Worm (Caenorhabditis elegans) whole organism, late embryonic: Measurements from ENCODE around the gene nas-13.

ENCODE experiments used
- ceh-18 ChIP-seq: sonication (generic microtip); optimal IDR thresholded peaks from 2 replicates; lab custom pipeline; 2016; ENCODE audit warnings: missing genetic modification characterization, missing compliant biosample characterization
- dmd-4 ChIP-seq: sonication (generic microtip); optimal IDR thresholded peaks from 2 replicates; lab custom pipeline; 2016; ENCODE audit warnings: borderline replicate concordance, missing genetic modification characterization, missing compliant biosample characterization
- gmeb-2 ChIP-seq: sonication (generic microtip); optimal IDR thresholded peaks from 2 replicates; lab custom pipeline; 2016; ENCODE audit warnings: missing genetic modification characterization, inconsistent platforms, missing compliant biosample characterization
- hlh-6 ChIP-seq: sonication (generic microtip); optimal IDR thresholded peaks from 2 replicates; lab custom pipeline; 2016; ENCODE audit warnings: missing genotype, missing genetic modification characterization, missing compliant biosample characterization
- mec-3 ChIP-seq: sonication (generic microtip); optimal IDR thresholded peaks from 2 replicates; lab custom pipeline; 2016; ENCODE audit warnings: borderline replicate concordance, missing genetic modification characterization, missing compliant biosample characterization
- nhr-11 ChIP-seq: fragments of 150-350 bp; optimal IDR thresholded peaks from 2 replicates; lab custom pipeline; 2014; ENCODE audit warnings: missing biosample characterization, missing genetic modification characterization
- odd-2 ChIP-seq: sonication (generic microtip); optimal IDR thresholded peaks from 2 replicates; lab custom pipeline; 2017; ENCODE audit warnings: antibody characterized with exemption, mild to moderate bottlenecking, missing genetic modification characterization, missing compliant biosample characterization
- pqm-1 ChIP-seq: sonication (generic microtip); optimal IDR thresholded peaks from 2 replicates; lab custom pipeline; 2016; ENCODE audit warnings: missing genetic modification characterization, missing compliant biosample characterization
- rnt-1 ChIP-seq: sonication (generic microtip); optimal IDR thresholded peaks from 2 replicates; lab custom pipeline; 2016; ENCODE audit warnings: missing genetic modification characterization, missing compliant biosample characterization
- unc-3 ChIP-seq, 2 experiments: fragments of 200-800 bp in 1 of 2; sonication (Bioruptor generic) in 1 of 2; sonication (generic microtip) in 1 of 2; conservative IDR thresholded peaks in 1 of 2; optimal IDR thresholded peaks in 1 of 2; 2 replicates each; pipeline versions ENCODE4 v1.3.6 to Lab custom; 2016 to 2022; ENCODE audit warnings: missing compliant biosample characterization in 2 of 2, missing genetic modification characterization in 2 of 2, missing genetic modification reagents in 1 of 2
- unc-86 ChIP-seq: sonication (generic microtip); optimal IDR thresholded peaks from 2 replicates; lab custom pipeline; 2016; ENCODE audit warnings: missing genetic modification characterization, missing compliant biosample characterization

ce11 chrX:15477309-15477708, 49.3 kb upstream of the nas-13 start, which contains the start of gene exc-1:
- TF ChIP-seq unc-86 (tag; lab: Kevin White, UChicago) (no peak), ceh-18 (no peak), odd-2 (tag; lab: Kevin White, UChicago) (no peak), hlh-6 (tag; lab: Kevin White, UChicago) (no peak), dmd-4 (no peak), mec-3 (tag; lab: Kevin White, UChicago) (no peak), nhr-11 (tag; lab: Kevin White, UChicago) (no peak), pqm-1 (no peak), gmeb-2 (no peak), unc-3 (GFP tag; conservative IDR thresholded peaks at IDR 0.05; lab: Robert Waterston, UW) (no peak), unc-3 (tag; optimal IDR thresholded peaks at IDR 0.05; lab: Kevin White, UChicago) (no peak), rnt-1 (tag; lab: Kevin White, UChicago) (no peak)
